1 fruit fly cellular context compared by ENCODE assay signal in the genomic region with DNA sequence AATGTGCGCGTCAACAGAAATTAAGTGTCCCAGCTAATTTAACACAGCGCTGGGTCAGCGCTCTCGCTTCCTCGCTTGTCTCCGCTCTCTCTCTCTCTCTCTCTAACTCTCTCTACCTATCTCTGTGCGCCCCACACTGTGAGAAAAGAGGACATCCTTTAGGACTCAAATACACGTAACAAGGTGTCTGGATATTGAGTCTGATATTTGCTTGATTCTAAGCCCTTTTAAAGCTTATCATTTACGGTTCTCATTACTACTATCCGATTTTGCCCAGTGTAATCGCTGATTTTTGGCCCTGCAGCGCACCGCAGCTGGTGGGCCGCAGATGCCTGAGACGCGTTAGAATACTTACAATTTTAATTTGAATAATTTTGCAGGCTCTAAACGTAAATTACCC.
A peak's percentile ranks its signal among the peaks of the same experiment; 100 is the strongest.
TF ChIP-seq lines count a peak whose summit lies in the region.

No protein-coding gene starts in this region.

TF ChIP-seq in whole organism, embryonic, 481 proteins besides CTCF, POLR2A, EP300 and RAD21 (continued from another document and continues in another):
- no peak for TF ChIP-seq NFAT (GFP tag; IDR thresholded peaks at IDR 0.05; lab: Robert Waterston, UW)
- peak; percentile 30 for TF ChIP-seq pho (GFP tag; optimal IDR thresholded peaks at IDR 0.05; lab: Kevin White, UChicago)
- no peak for TF ChIP-seq exex (tag; optimal IDR thresholded peaks at IDR 0.05; lab: Kevin White, UChicago)
- TF ChIP-seq CG2889 (GFP tag; IDR thresholded peaks at IDR 0.05; lab: Robert Waterston, UW) = no peak
- TF ChIP-seq Med (GFP tag; lab: Kevin White, UChicago) = peak; percentile 82
- no peak for TF ChIP-seq CG6689 (GFP tag; IDR thresholded peaks at IDR 0.05; lab: Robert Waterston, UW)
- no peak for TF ChIP-seq stc (GFP tag; IDR thresholded peaks at IDR 0.05; lab: Robert Waterston, UW)
- TF ChIP-seq CG8765 (GFP tag; IDR thresholded peaks at IDR 0.05; lab: Robert Waterston, UW) = no peak
- TF ChIP-seq lab (GFP tag; optimal IDR thresholded peaks at IDR 0.05; lab: Kevin White, UChicago) = peak; percentile 80
- no peak for TF ChIP-seq BtbVII (GFP tag; optimal IDR thresholded peaks at IDR 0.05; lab: Kevin White, UChicago)
- peak; percentile 23; the same call in 1 of the 2 replicates for TF ChIP-seq onecut (GFP tag; IDR thresholded peaks at IDR 0.05; lab: Robert Waterston, UW)
- no peak for TF ChIP-seq CG1529 (GFP tag; optimal IDR thresholded peaks at IDR 0.05; lab: Kevin White, UChicago)
- TF ChIP-seq zfh1 (GFP tag; IDR thresholded peaks at IDR 0.05; lab: Robert Waterston, UW) = no peak
- TF ChIP-seq dmrt99B (tag; optimal IDR thresholded peaks at IDR 0.05; lab: Kevin White, UChicago) = peak; percentile 32
- no peak for TF ChIP-seq CG10462 (GFP tag; optimal IDR thresholded peaks at IDR 0.05; lab: Kevin White, UChicago)
- no peak for TF ChIP-seq Blimp-1 (GFP tag; optimal IDR thresholded peaks at IDR 0.05; lab: Kevin White, UChicago)
- no peak for TF ChIP-seq Lpt (GFP tag; optimal IDR thresholded peaks at IDR 0.05; lab: Kevin White, UChicago)
- TF ChIP-seq esg (GFP tag; conservative IDR thresholded peaks at IDR 0.05; lab: Robert Waterston, UW) = peak; percentile 37; the same call in 1 of the 2 replicates
- TF ChIP-seq Dip3 (GFP tag; optimal IDR thresholded peaks at IDR 0.05; lab: Kevin White, UChicago) = no peak
- no peak for TF ChIP-seq danr (GFP tag; IDR thresholded peaks at IDR 0.05; lab: Robert Waterston, UW)
- TF ChIP-seq CG32532 (GFP tag; IDR thresholded peaks at IDR 0.05; lab: Robert Waterston, UW) = peak; percentile 36; the same call in 1 of the 2 replicates
- TF ChIP-seq CG8089 (GFP tag; optimal IDR thresholded peaks at IDR 0.05; lab: Kevin White, UChicago) = no peak
- no peak for TF ChIP-seq CG11723 (GFP tag; optimal IDR thresholded peaks at IDR 0.05; lab: Kevin White, UChicago)
- TF ChIP-seq pan (optimal IDR thresholded peaks at IDR 0.05; lab: Kevin White, UChicago) = no peak
- TF ChIP-seq pan (GFP tag; optimal IDR thresholded peaks at IDR 0.05 in 1 of 2, IDR thresholded peaks at IDR 0.05 in 1 of 2) = peak in 1 of 2 experiments; percentile 25
- TF ChIP-seq CG7745 (tag; optimal IDR thresholded peaks at IDR 0.05; lab: Kevin White, UChicago) = no peak
- TF ChIP-seq Dad (GFP tag; optimal IDR thresholded peaks at IDR 0.05; lab: Kevin White, UChicago) = peak; percentile 9
- TF ChIP-seq CG1832 (GFP tag; optimal IDR thresholded peaks at IDR 0.05; lab: Kevin White, UChicago) = no peak
- peak; percentile 1 for TF ChIP-seq chn (GFP tag; optimal IDR thresholded peaks at IDR 0.05; lab: Kevin White, UChicago)
- 0 out of 3 replicates have a peak, but pooled peaks have one; percentile 41 for TF ChIP-seq CG14050 (GFP tag; IDR thresholded peaks at IDR 0.05; lab: Robert Waterston, UW)
- no peak for TF ChIP-seq Ravus (GFP tag; IDR thresholded peaks at IDR 0.05; lab: Robert Waterston, UW)
- peak; percentile 41 for TF ChIP-seq CG15514 (GFP tag; optimal IDR thresholded peaks at IDR 0.05; lab: Kevin White, UChicago)
- TF ChIP-seq CG15601 (tag; optimal IDR thresholded peaks at IDR 0.05; lab: Kevin White, UChicago) = no peak
- TF ChIP-seq CG8944 (GFP tag; optimal IDR thresholded peaks at IDR 0.05; lab: Kevin White, UChicago) = peak; percentile 3
- TF ChIP-seq gfzf (GFP tag; optimal IDR thresholded peaks at IDR 0.05; lab: Kevin White, UChicago) = no peak
- no peak for TF ChIP-seq schlank (tag; optimal IDR thresholded peaks at IDR 0.05; lab: Kevin White, UChicago)
- TF ChIP-seq D19B (GFP tag; optimal IDR thresholded peaks at IDR 0.05; lab: Kevin White, UChicago) = peak; percentile 8
- no peak for TF ChIP-seq jing (GFP tag; optimal IDR thresholded peaks at IDR 0.05; lab: Kevin White, UChicago)
- peak; percentile 32; the same call in 1 of the 2 replicates for TF ChIP-seq vvl (GFP tag; IDR thresholded peaks at IDR 0.05; lab: Robert Waterston, UW)
- no peak for TF ChIP-seq CG3726 (GFP tag; IDR thresholded peaks at IDR 0.05; lab: Robert Waterston, UW)
- peak; percentile 30; the same call in 1 of the 4 replicates for TF ChIP-seq Gug (GFP tag; IDR thresholded peaks at IDR 0.05; lab: Robert Waterston, UW)
- peak; percentile 70 for TF ChIP-seq sens (GFP tag; lab: Kevin White, UChicago)
- no peak for TF ChIP-seq abd-A (tag; optimal IDR thresholded peaks at IDR 0.05; lab: Kevin White, UChicago)
- peak; percentile 67 for TF ChIP-seq Fer1 (GFP tag; optimal IDR thresholded peaks at IDR 0.05; lab: Kevin White, UChicago)
- peak; percentile 30 for TF ChIP-seq Antp (GFP tag; optimal IDR thresholded peaks at IDR 0.05; lab: Kevin White, UChicago)
- no peak for TF ChIP-seq HmgD (GFP tag; optimal IDR thresholded peaks at IDR 0.05; lab: Kevin White, UChicago)
- TF ChIP-seq Ada2b (GFP tag; IDR thresholded peaks at IDR 0.05; lab: Robert Waterston, UW) = no peak
- peak; percentile 49 for TF ChIP-seq CG13424 (tag; optimal IDR thresholded peaks at IDR 0.05; lab: Kevin White, UChicago)
- no peak for TF ChIP-seq CG7372 (GFP tag; IDR thresholded peaks at IDR 0.05; lab: Robert Waterston, UW)
- TF ChIP-seq ken (GFP tag; IDR thresholded peaks at IDR 0.05; lab: Robert Waterston, UW) = no peak
- TF ChIP-seq CG4424 (GFP tag; optimal IDR thresholded peaks at IDR 0.05; lab: Kevin White, UChicago) = no peak
- no peak for TF ChIP-seq trem (tag; optimal IDR thresholded peaks at IDR 0.05; lab: Kevin White, UChicago)
- TF ChIP-seq CG43689 (GFP tag; IDR thresholded peaks at IDR 0.05; lab: Robert Waterston, UW) = no peak
- no peak for TF ChIP-seq CG33557 (GFP tag; optimal IDR thresholded peaks at IDR 0.05; lab: Kevin White, UChicago)
- TF ChIP-seq CG32772 (GFP tag; IDR thresholded peaks at IDR 0.05; lab: Robert Waterston, UW) = no peak
- peak; percentile 92 for TF ChIP-seq Ets65A (GFP tag; lab: Kevin White, UChicago)
- peak; percentile 35 for TF ChIP-seq Hsf (GFP tag; optimal IDR thresholded peaks at IDR 0.05; lab: Kevin White, UChicago)
- peak; percentile 59; the same call in 2 of the 3 replicates for TF ChIP-seq CG11456 (GFP tag; IDR thresholded peaks at IDR 0.05; lab: Robert Waterston, UW)
- TF ChIP-seq CG12744 (GFP tag; optimal IDR thresholded peaks at IDR 0.05; lab: Kevin White, UChicago) = no peak
- TF ChIP-seq slp2 (GFP tag; optimal IDR thresholded peaks at IDR 0.05; lab: Kevin White, UChicago) = no peak
- TF ChIP-seq Aef1 (GFP tag; IDR thresholded peaks at IDR 0.05; lab: Robert Waterston, UW) = peak; percentile 30; the same call in 1 of the 3 replicates
- TF ChIP-seq tio (GFP tag; optimal IDR thresholded peaks at IDR 0.05; lab: Kevin White, UChicago) = no peak
- peak; percentile 4 for TF ChIP-seq CG13624 (GFP tag; optimal IDR thresholded peaks at IDR 0.05; lab: Kevin White, UChicago)
- no peak for TF ChIP-seq CG30403 (GFP tag; optimal IDR thresholded peaks at IDR 0.05; lab: Kevin White, UChicago)
- TF ChIP-seq CG3163 (GFP tag; optimal IDR thresholded peaks at IDR 0.05; lab: Kevin White, UChicago) = no peak
- TF ChIP-seq CG16863 (GFP tag; optimal IDR thresholded peaks at IDR 0.05; lab: Kevin White, UChicago) = no peak
- peak; percentile 37; the same call in 1 of the 2 replicates for TF ChIP-seq CG17328 (GFP tag; IDR thresholded peaks at IDR 0.05; lab: Robert Waterston, UW)
- peak; percentile 35 for TF ChIP-seq cwo (GFP tag; optimal IDR thresholded peaks at IDR 0.05; lab: Kevin White, UChicago)
- no peak for TF ChIP-seq CG11695 (GFP tag; IDR thresholded peaks at IDR 0.05; lab: Robert Waterston, UW)
- TF ChIP-seq MESR4 (GFP tag; optimal IDR thresholded peaks at IDR 0.05; lab: Kevin White, UChicago) = no peak
- TF ChIP-seq h (optimal IDR thresholded peaks at IDR 0.05; lab: Kevin White, UChicago) = no peak
- TF ChIP-seq CG6175 (GFP tag; IDR thresholded peaks at IDR 0.05; lab: Robert Waterston, UW) = no peak
- no peak for TF ChIP-seq al (GFP tag; IDR thresholded peaks at IDR 0.05; lab: Robert Waterston, UW)
- no peak for TF ChIP-seq CG5245 (GFP tag; optimal IDR thresholded peaks at IDR 0.05; lab: Kevin White, UChicago)
- no peak for TF ChIP-seq Vsx1 (GFP tag; optimal IDR thresholded peaks at IDR 0.05; lab: Kevin White, UChicago)
- TF ChIP-seq CG14441 (GFP tag; IDR thresholded peaks at IDR 0.05; lab: Robert Waterston, UW) = peak; percentile 29; the same call in 1 of the 2 replicates
- no peak for TF ChIP-seq Sin3A (optimal IDR thresholded peaks at IDR 0.05; lab: Kevin White, UChicago)
- TF ChIP-seq Dfd (GFP tag; optimal IDR thresholded peaks at IDR 0.05; lab: Kevin White, UChicago) = no peak
- TF ChIP-seq lola (GFP tag; optimal IDR thresholded peaks at IDR 0.05; lab: Kevin White, UChicago) = no peak
- no peak for TF ChIP-seq jigr1 (GFP tag; IDR thresholded peaks at IDR 0.05; lab: Robert Waterston, UW)
- TF ChIP-seq mld (GFP tag; IDR thresholded peaks at IDR 0.05; lab: Robert Waterston, UW; ENCODE audit: partially characterized antibody) = no peak
- peak; percentile 23; the same call in 1 of the 2 replicates for TF ChIP-seq CG10366 (GFP tag; IDR thresholded peaks at IDR 0.05; lab: Robert Waterston, UW)
- no peak for TF ChIP-seq tll (GFP tag; optimal IDR thresholded peaks at IDR 0.05; lab: Kevin White, UChicago)
- peak; percentile 34 for TF ChIP-seq CG9727 (GFP tag; optimal IDR thresholded peaks at IDR 0.05; lab: Kevin White, UChicago)
- no peak for TF ChIP-seq ssp (GFP tag; IDR thresholded peaks at IDR 0.05; lab: Robert Waterston, UW)
- no peak for TF ChIP-seq seq (GFP tag; IDR thresholded peaks at IDR 0.05; lab: Robert Waterston, UW)
- no peak for TF ChIP-seq CG10274 (GFP tag; optimal IDR thresholded peaks at IDR 0.05; lab: Kevin White, UChicago)
- TF ChIP-seq CG3407 (GFP tag; optimal IDR thresholded peaks at IDR 0.05; lab: Kevin White, UChicago) = no peak
- no peak for TF ChIP-seq CG7987 (GFP tag; optimal IDR thresholded peaks at IDR 0.05; lab: Kevin White, UChicago)
- TF ChIP-seq CG17802 (tag; optimal IDR thresholded peaks at IDR 0.05; lab: Kevin White, UChicago) = no peak
- TF ChIP-seq CG4360 (GFP tag; IDR thresholded peaks at IDR 0.05; lab: Robert Waterston, UW) = no peak
- no peak for TF ChIP-seq ham (GFP tag; IDR thresholded peaks at IDR 0.05; lab: Robert Waterston, UW)
- TF ChIP-seq twi (tag; optimal IDR thresholded peaks at IDR 0.05; lab: Kevin White, UChicago) = no peak
- TF ChIP-seq phol (tag; optimal IDR thresholded peaks at IDR 0.05; lab: Kevin White, UChicago) = peak; percentile 13
- peak; percentile 9 for TF ChIP-seq CG12155 (GFP tag; optimal IDR thresholded peaks at IDR 0.05; lab: Kevin White, UChicago)
- TF ChIP-seq D (optimal IDR thresholded peaks at IDR 0.05; lab: Kevin White, UChicago) = no peak
- TF ChIP-seq D (GFP tag; optimal IDR thresholded peaks at IDR 0.05; lab: Kevin White, UChicago) = no peak
- no peak for TF ChIP-seq unpg (GFP tag; optimal IDR thresholded peaks at IDR 0.05; lab: Kevin White, UChicago)
- TF ChIP-seq Awh (GFP tag; IDR thresholded peaks at IDR 0.05; lab: Robert Waterston, UW) = no peak
- TF ChIP-seq Chrac-16 (GFP tag; optimal IDR thresholded peaks at IDR 0.05; lab: Kevin White, UChicago) = peak; percentile 26
- TF ChIP-seq CG9215 (GFP tag; IDR thresholded peaks at IDR 0.05; lab: Robert Waterston, UW) = no peak
- peak; percentile 23; the same call in 1 of the 2 replicates for TF ChIP-seq ttk (GFP tag; IDR thresholded peaks at IDR 0.05; lab: Robert Waterston, UW)
- TF ChIP-seq CG12391 (tag; optimal IDR thresholded peaks at IDR 0.05; lab: Kevin White, UChicago) = peak; percentile 27
- TF ChIP-seq CG8281 (tag; optimal IDR thresholded peaks at IDR 0.05; lab: Kevin White, UChicago) = no peak
- TF ChIP-seq otp (GFP tag; IDR thresholded peaks at IDR 0.05; lab: Robert Waterston, UW) = no peak
- TF ChIP-seq scrt (GFP tag; optimal IDR thresholded peaks at IDR 0.05; lab: Kevin White, UChicago) = peak; percentile 20
- TF ChIP-seq nmo (GFP tag; optimal IDR thresholded peaks at IDR 0.05; lab: Kevin White, UChicago) = peak; percentile 0
- TF ChIP-seq ara (GFP tag; IDR thresholded peaks at IDR 0.05; lab: Robert Waterston, UW) = no peak
- TF ChIP-seq Pdp1 (GFP tag; optimal IDR thresholded peaks at IDR 0.05; lab: Kevin White, UChicago) = peak in 1 of 2 experiments; percentile 2
- TF ChIP-seq Dip2 (GFP tag; IDR thresholded peaks at IDR 0.05; lab: Robert Waterston, UW) = no peak
- TF ChIP-seq CG3995 (GFP tag; optimal IDR thresholded peaks at IDR 0.05; lab: Kevin White, UChicago) = no peak
- TF ChIP-seq kah (GFP tag; optimal IDR thresholded peaks at IDR 0.05; lab: Kevin White, UChicago) = no peak
- TF ChIP-seq kay (GFP tag; optimal IDR thresholded peaks at IDR 0.05; lab: Kevin White, UChicago) = no peak
- no peak for TF ChIP-seq GATAe (GFP tag; conservative IDR thresholded peaks at IDR 0.05; lab: Robert Waterston, UW)
- no peak for TF ChIP-seq Stat92E (GFP tag; optimal IDR thresholded peaks at IDR 0.05; lab: Kevin White, UChicago)
- no peak for TF ChIP-seq sc (optimal IDR thresholded peaks at IDR 0.05; lab: Kevin White, UChicago)
- TF ChIP-seq sc (GFP tag; optimal IDR thresholded peaks at IDR 0.05; lab: Kevin White, UChicago) = no peak
- no peak for TF ChIP-seq Atf3 (GFP tag; optimal IDR thresholded peaks at IDR 0.05; lab: Kevin White, UChicago)
- TF ChIP-seq CHES-1-like (GFP tag; optimal IDR thresholded peaks at IDR 0.05; lab: Kevin White, UChicago) = no peak
- TF ChIP-seq croc (GFP tag; conservative IDR thresholded peaks at IDR 0.05; lab: Robert Waterston, UW) = no peak
- no peak for TF ChIP-seq CG6791 (GFP tag; IDR thresholded peaks at IDR 0.05; lab: Robert Waterston, UW; ENCODE audit: partially characterized antibody)
- peak; percentile 55; the same call in 1 of the 2 replicates for TF ChIP-seq CG9932 (GFP tag; IDR thresholded peaks at IDR 0.05; lab: Robert Waterston, UW)
- no peak for TF ChIP-seq knrl (GFP tag; IDR thresholded peaks at IDR 0.05; lab: Robert Waterston, UW; ENCODE audit: partially characterized antibody)
- no peak for TF ChIP-seq Mrtf (GFP tag; IDR thresholded peaks at IDR 0.05; lab: Robert Waterston, UW)
- TF ChIP-seq lilli (GFP tag; optimal IDR thresholded peaks at IDR 0.05; lab: Kevin White, UChicago) = peak; percentile 35
- no peak for TF ChIP-seq CG33213 (GFP tag; optimal IDR thresholded peaks at IDR 0.05; lab: Kevin White, UChicago)
- no peak for TF ChIP-seq ftz-f1 (GFP tag; optimal IDR thresholded peaks at IDR 0.05; lab: Kevin White, UChicago)
- peak; percentile 51 for TF ChIP-seq gem (tag; optimal IDR thresholded peaks at IDR 0.05; lab: Kevin White, UChicago)
- TF ChIP-seq Bteb2 (GFP tag; optimal IDR thresholded peaks at IDR 0.05; lab: Kevin White, UChicago) = no peak
- TF ChIP-seq CG7928 (GFP tag; optimal IDR thresholded peaks at IDR 0.05; lab: Kevin White, UChicago) = no peak
- no peak for TF ChIP-seq CG4282 (GFP tag; optimal IDR thresholded peaks at IDR 0.05; lab: Kevin White, UChicago)
- peak; percentile 14 for TF ChIP-seq CG16815 (GFP tag; optimal IDR thresholded peaks at IDR 0.05; lab: Kevin White, UChicago)
